Fruit fly (Drosophila melanogaster) whole organism, embryonic: Measurements from ENCODE around the gene CG12990.

Experiments used
- Abd-B ChIP-seq: fragments of 200-800 bp; sonication (Bioruptor generic); optimal IDR thresholded peaks from 2 replicates; lab custom pipeline; 2018; ENCODE audit warnings: missing biosample characterization, mild to moderate bottlenecking, missing genetic modification characterization, moderate library complexity
- Ada2b ChIP-seq: fragments of 200-800 bp; sonication (Bioruptor generic); IDR thresholded peaks from 2 replicates; pipeline ENCODE4 v1.3.6; 2022; ENCODE audit warnings: missing biosample characterization, missing genetic modification characterization
- BEAF-32 ChIP-seq: fragments of 200-800 bp; sonication (Bioruptor generic); optimal IDR thresholded peaks from 3 replicates; lab custom pipeline; 2017; ENCODE audit warnings: missing biosample characterization, missing genetic modification characterization, mild to moderate bottlenecking, moderate library complexity, missing genetic modification reagents
- Blimp-1 ChIP-seq: fragments of 200-800 bp; sonication (Bioruptor generic); optimal IDR thresholded peaks from 3 replicates; lab custom pipeline; 2018; ENCODE audit warnings: missing biosample characterization, missing genetic modification characterization, mild to moderate bottlenecking, moderate library complexity, missing genetic modification reagents
- CG12391 ChIP-seq: fragments of 200-800 bp; sonication (Bioruptor generic); optimal IDR thresholded peaks from 3 replicates; lab custom pipeline; 2018; ENCODE audit warnings: missing biosample characterization, mild to moderate bottlenecking, missing genetic modification characterization, moderate library complexity
- CG14014 ChIP-seq: fragments of 200-800 bp; sonication (Bioruptor generic); IDR thresholded peaks from 2 replicates; pipeline ENCODE4 v1.3.6; 2022; ENCODE audit warnings: missing biosample characterization, missing genetic modification characterization
- CG14050 ChIP-seq: fragments of 200-800 bp; sonication (Bioruptor generic); IDR thresholded peaks from 3 replicates; pipeline ENCODE4 v1.3.6; 2022; ENCODE audit warnings: missing biosample characterization, missing genetic modification characterization
- CG17328 ChIP-seq: fragments of 200-800 bp; sonication (Bioruptor generic); IDR thresholded peaks from 2 replicates; pipeline ENCODE4 v1.3.6; 2022; ENCODE audit warnings: missing biosample characterization, missing genetic modification characterization
- CG17361 ChIP-seq: fragments of 200-800 bp; sonication (Bioruptor generic); IDR thresholded peaks from 3 replicates; pipeline ENCODE4 v1.3.6; 2022; ENCODE audit warnings: missing biosample characterization, missing genetic modification characterization
- CG17385 ChIP-seq: fragments of 200-800 bp; sonication (Bioruptor generic); optimal IDR thresholded peaks from 3 replicates; lab custom pipeline; 2018; ENCODE audit warnings: missing biosample characterization, mild to moderate bottlenecking, missing genetic modification characterization
- CG1832 ChIP-seq: fragments of 200-800 bp; sonication (Bioruptor generic); optimal IDR thresholded peaks from 2 replicates; lab custom pipeline; 2017; ENCODE audit warnings: missing biosample characterization, mild to moderate bottlenecking, missing genetic modification characterization, inconsistent platforms
- CG18599 ChIP-seq: fragments of 200-800 bp; sonication (Bioruptor generic); optimal IDR thresholded peaks from 3 replicates; lab custom pipeline; 2017; ENCODE audit warnings: missing biosample characterization, missing genetic modification characterization, mild to moderate bottlenecking, moderate library complexity, missing genetic modification reagents
- CG2678 ChIP-seq: fragments of 200-800 bp; sonication (Bioruptor generic); optimal IDR thresholded peaks from 3 replicates; lab custom pipeline; 2019; ENCODE audit warnings: missing biosample characterization, mild to moderate bottlenecking, missing genetic modification characterization, moderate library complexity
- CG31365 ChIP-seq: fragments of 200-800 bp; sonication (Bioruptor generic); optimal IDR thresholded peaks from 2 replicates; lab custom pipeline; 2018; ENCODE audit warnings: missing biosample characterization, mild to moderate bottlenecking, missing genetic modification characterization
- CG33557 ChIP-seq: fragments of 200-800 bp; sonication (Bioruptor generic); optimal IDR thresholded peaks from 2 replicates; lab custom pipeline; 2019; ENCODE audit warnings: missing biosample characterization, mild to moderate bottlenecking, missing genetic modification characterization, moderate library complexity
- CG4404 ChIP-seq: fragments of 200-800 bp; sonication (Bioruptor generic); IDR thresholded peaks from 2 replicates; pipeline ENCODE4 v1.3.6; 2022; ENCODE audit warnings: missing biosample characterization, missing genetic modification characterization
- CG4854 ChIP-seq: fragments of 200-800 bp; sonication (Bioruptor generic); optimal IDR thresholded peaks from 2 replicates; lab custom pipeline; 2016; ENCODE audit warnings: missing biosample characterization, missing genetic modification characterization, inconsistent platforms
- CG6683 ChIP-seq: fragments of 200-800 bp; sonication (Bioruptor generic); optimal IDR thresholded peaks from 2 replicates; lab custom pipeline; 2017; ENCODE audit warnings: missing biosample characterization, mild to moderate bottlenecking, missing genetic modification characterization, missing genetic modification reagents
- CG6854 ChIP-seq: fragments of 200-800 bp; sonication (Bioruptor generic); optimal IDR thresholded peaks from 3 replicates; lab custom pipeline; 2017; ENCODE audit warnings: missing biosample characterization, mild to moderate bottlenecking, missing genetic modification characterization
- CG8359 ChIP-seq: fragments of 200-800 bp; sonication (Bioruptor generic); optimal IDR thresholded peaks from 2 replicates; lab custom pipeline; 2017; ENCODE audit warnings: missing biosample characterization, mild to moderate bottlenecking, missing genetic modification characterization, borderline replicate concordance
- D19B ChIP-seq: fragments of 200-800 bp; sonication (Bioruptor generic); optimal IDR thresholded peaks from 2 replicates; lab custom pipeline; 2017; ENCODE audit warnings: missing biosample characterization, mild to moderate bottlenecking, missing genetic modification characterization
- Dbx ChIP-seq: fragments of 200-800 bp; sonication (Bioruptor generic); IDR thresholded peaks from 3 replicates; pipeline ENCODE4 v1.3.6; 2022; ENCODE audit warnings: missing biosample characterization, missing genetic modification characterization
- Doc2 ChIP-seq: fragments of 200-800 bp; sonication (Bioruptor generic); IDR thresholded peaks from 2 replicates; pipeline ENCODE4 v1.3.6; 2022; ENCODE audit warnings: missing biosample characterization, missing genetic modification characterization
- Fer2 ChIP-seq: fragments of 200-800 bp; sonication (Bioruptor generic); optimal IDR thresholded peaks from 2 replicates; lab custom pipeline; 2018; ENCODE audit warnings: missing biosample characterization, mild to moderate bottlenecking, missing genetic modification characterization, moderate library complexity
- HmgZ ChIP-seq: fragments of 200-800 bp; sonication (Bioruptor generic); optimal IDR thresholded peaks from 2 replicates; lab custom pipeline; 2018; ENCODE audit warnings: missing biosample characterization, mild to moderate bottlenecking, missing genetic modification characterization
- Hmr ChIP-seq: fragments of 200-800 bp; sonication (Bioruptor generic); optimal IDR thresholded peaks from 3 replicates; lab custom pipeline; 2017; ENCODE audit warnings: mild to moderate bottlenecking, missing biosample characterization, missing genetic modification reagents, missing genetic modification characterization
- Lpt ChIP-seq: fragments of >200 bp; optimal IDR thresholded peaks from 2 replicates; lab custom pipeline; 2018; ENCODE audit warnings: missing biosample characterization, missing genetic modification characterization
- MBD-R2 ChIP-seq: fragments of 200-800 bp; sonication (Bioruptor generic); IDR thresholded peaks from 2 replicates; pipeline ENCODE4 v1.3.6; 2022; ENCODE audit warnings: missing biosample characterization, missing genetic modification characterization
- Meics ChIP-seq: fragments of 200-800 bp; sonication (Bioruptor generic); optimal IDR thresholded peaks from 2 replicates; lab custom pipeline; 2017; ENCODE audit warnings: missing biosample characterization, mild to moderate bottlenecking, missing genetic modification characterization
- Oli ChIP-seq: fragments of 200-800 bp; sonication (Bioruptor generic); optimal IDR thresholded peaks from 2 replicates; lab custom pipeline; 2018; ENCODE audit warnings: missing biosample characterization, mild to moderate bottlenecking, missing genetic modification characterization, moderate library complexity
- Rfx ChIP-seq: fragments of 200-800 bp; sonication (Bioruptor generic); IDR thresholded peaks from 2 replicates; pipeline ENCODE4 v1.3.6; 2022; ENCODE audit warnings: missing biosample characterization, missing genetic modification characterization
- Six4 ChIP-seq: fragments of 200-800 bp; sonication (Bioruptor generic); optimal IDR thresholded peaks from 2 replicates; lab custom pipeline; 2016; ENCODE audit warnings: missing biosample characterization, missing genetic modification characterization
- Xbp1 ChIP-seq: fragments of 200-800 bp; sonication (Bioruptor generic); optimal IDR thresholded peaks from 3 replicates; lab custom pipeline; 2016; ENCODE audit warnings: missing biosample characterization, mild to moderate bottlenecking, missing genetic modification characterization
- ase ChIP-seq: fragments of 200-800 bp; sonication (Bioruptor generic); IDR thresholded peaks from 3 replicates; pipeline ENCODE4 v1.3.6; 2022; ENCODE audit warnings: missing biosample characterization, missing genetic modification characterization
- ato ChIP-seq: fragments of 200-800 bp; sonication (Bioruptor generic); IDR thresholded peaks from 2 replicates; pipeline ENCODE4 v1.3.6; 2022; ENCODE audit warnings: missing biosample characterization, missing genetic modification characterization; ENCODE audit not compliant: partially characterized antibody
- chn ChIP-seq: fragments of 200-800 bp; sonication (Bioruptor generic); optimal IDR thresholded peaks from 2 replicates; lab custom pipeline; 2016; ENCODE audit warnings: missing biosample characterization, missing genetic modification characterization
- dmrt99B ChIP-seq: fragments of 200-800 bp; sonication (Bioruptor generic); optimal IDR thresholded peaks from 2 replicates; lab custom pipeline; 2018; ENCODE audit warnings: missing biosample characterization, mild to moderate bottlenecking, missing genetic modification characterization, moderate library complexity
- fd64A ChIP-seq: fragments of 200-800 bp; sonication (Bioruptor generic); optimal IDR thresholded peaks from 3 replicates; lab custom pipeline; 2018; ENCODE audit warnings: missing biosample characterization, mild to moderate bottlenecking, missing genetic modification characterization
- fd96Cb ChIP-seq: fragments of 200-800 bp; sonication (Bioruptor generic); optimal IDR thresholded peaks from 2 replicates; lab custom pipeline; 2018; ENCODE audit warnings: missing biosample characterization, mild to moderate bottlenecking, missing genetic modification characterization, moderate library complexity
- fu2 ChIP-seq: fragments of 200-800 bp; sonication (Bioruptor generic); optimal IDR thresholded peaks from 2 replicates; lab custom pipeline; 2016; ENCODE audit warnings: missing biosample characterization, missing genetic modification characterization
- gsb-n ChIP-seq: fragments of 200-800 bp; sonication (Bioruptor generic); optimal IDR thresholded peaks from 3 replicates; lab custom pipeline; 2018; ENCODE audit warnings: missing biosample characterization, mild to moderate bottlenecking, missing genetic modification characterization
- maf-S ChIP-seq: fragments of 200-800 bp; sonication (Bioruptor generic); optimal IDR thresholded peaks from 2 replicates; lab custom pipeline; 2016; ENCODE audit warnings: missing biosample characterization, missing genetic modification characterization
- odd ChIP-seq: fragments of 200-800 bp; sonication (Bioruptor generic); optimal IDR thresholded peaks from 2 replicates; lab custom pipeline; 2017; ENCODE audit warnings: missing biosample characterization, mild to moderate bottlenecking, missing genetic modification characterization
- pan ChIP-seq, 4 experiments: fragments of >200 bp in 3 of 4; fragments of 200-800 bp in 1 of 4; sonication (Bioruptor generic) in 1 of 4; optimal IDR thresholded peaks in 3 of 4; IDR thresholded peaks in 1 of 4; 2 replicates each; pipeline versions ENCODE4 v1.3.6 to Lab custom; 2017 to 2022; ENCODE audit warnings: missing biosample characterization in 2 of 4, missing genetic modification characterization in 2 of 4, mixed read lengths in 1 of 4
- phol ChIP-seq: fragments of 200-800 bp; sonication (Bioruptor generic); optimal IDR thresholded peaks from 3 replicates; lab custom pipeline; 2018; ENCODE audit warnings: missing biosample characterization, mild to moderate bottlenecking, missing genetic modification characterization, moderate library complexity
- pros ChIP-seq: fragments of 200-800 bp; sonication (Bioruptor generic); optimal IDR thresholded peaks from 3 replicates; lab custom pipeline; 2019; ENCODE audit warnings: missing biosample characterization, mild to moderate bottlenecking, missing genetic modification characterization, moderate library complexity
- rib ChIP-seq: fragments of 200-800 bp; sonication (Bioruptor generic); IDR thresholded peaks from 2 replicates; pipeline ENCODE4 v1.3.6; 2022; ENCODE audit warnings: missing biosample characterization, missing genetic modification characterization
- sisA ChIP-seq: fragments of 200-800 bp; sonication (Bioruptor generic); IDR thresholded peaks from 2 replicates; pipeline ENCODE4 v1.3.6; 2022; ENCODE audit warnings: missing biosample characterization, missing genetic modification characterization
- tin ChIP-seq: fragments of 200-800 bp; sonication (Bioruptor generic); optimal IDR thresholded peaks from 3 replicates; lab custom pipeline; 2016; ENCODE audit warnings: missing biosample characterization, missing genetic modification characterization

CG12990 gene

DNA sequence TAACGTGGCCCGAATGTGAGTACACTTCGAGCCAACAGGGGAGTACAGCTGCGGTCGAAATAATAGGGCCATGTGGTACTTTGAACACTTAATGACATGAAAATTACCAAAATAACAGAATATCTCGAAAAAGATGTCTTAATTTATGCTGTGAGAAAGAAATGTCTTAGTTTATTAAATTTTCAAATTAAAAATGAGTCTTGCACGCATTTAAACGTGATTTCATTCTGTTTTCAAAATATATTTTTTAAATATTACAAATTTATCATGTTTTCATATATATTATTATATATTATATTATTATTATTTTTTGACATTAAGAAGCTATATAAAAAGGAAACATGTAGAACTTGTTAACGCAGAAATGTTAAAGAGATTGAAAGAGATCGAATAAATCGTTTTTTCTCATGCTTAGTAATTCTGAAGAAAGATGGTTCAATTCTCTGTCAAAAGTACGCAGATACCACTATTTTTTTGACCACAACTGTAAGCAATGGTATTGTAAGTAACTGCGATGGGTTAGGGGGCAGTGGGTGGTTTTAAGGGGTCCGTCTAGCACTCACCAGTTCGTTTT lies 23.3 kb upstream of the CG12990 start (continued):
- TF ChIP-seq Blimp-1: no peak
- TF ChIP-seq sisA (GFP tag; lab: Robert Waterston, UW): peak; percentile 30; the same call in 1 of the 2 replicates
- 0 out of 3 replicates have a peak, but pooled peaks have one; percentile 33 for TF ChIP-seq ase
- TF ChIP-seq odd: peak; percentile 43
- TF ChIP-seq CG12391 (tag; lab: Kevin White, UChicago): peak; percentile 10
- no peak for TF ChIP-seq CG1832
- TF ChIP-seq MBD-R2 (GFP tag; lab: Robert Waterston, UW): no peak
- TF ChIP-seq Abd-B (GFP tag; lab: Kevin White, UChicago): no peak
- TF ChIP-seq Hmr (GFP tag; lab: Kevin White, UChicago): peak; percentile 5
- TF ChIP-seq phol (tag; lab: Kevin White, UChicago): peak; percentile 52
- TF ChIP-seq CG8359 (GFP tag; lab: Kevin White, UChicago): no peak
- peak; percentile 10 for TF ChIP-seq Six4 (GFP tag; lab: Kevin White, UChicago)
- TF ChIP-seq Rfx (GFP tag; lab: Robert Waterston, UW): no peak
- no peak for TF ChIP-seq BEAF-32
- no peak for TF ChIP-seq pan (optimal IDR thresholded peaks at IDR 0.05; lab: Kevin White, UChicago)
- TF ChIP-seq pan (GFP tag; optimal IDR thresholded peaks at IDR 0.05 in 1 of 2, IDR thresholded peaks at IDR 0.05 in 1 of 2): no peak
- peak; percentile 46 for TF ChIP-seq fd96Cb
- TF ChIP-seq Meics (GFP tag; lab: Kevin White, UChicago): peak; percentile 58
- TF ChIP-seq CG2678 (tag; lab: Kevin White, UChicago): peak; percentile 67
- no peak for TF ChIP-seq gsb-n (tag; lab: Kevin White, UChicago)
- no peak for TF ChIP-seq Lpt (GFP tag; lab: Kevin White, UChicago)
- TF ChIP-seq pros (GFP tag; lab: Kevin White, UChicago): no peak
- TF ChIP-seq CG31365: no peak
- TF ChIP-seq D19B (GFP tag; lab: Kevin White, UChicago): peak; percentile 6
- peak; percentile 39 for TF ChIP-seq Oli (tag; lab: Kevin White, UChicago)
- TF ChIP-seq Dbx (GFP tag; lab: Robert Waterston, UW): no peak
- TF ChIP-seq dmrt99B: peak; percentile 62
- no peak for TF ChIP-seq chn (GFP tag; lab: Kevin White, UChicago)
- TF ChIP-seq fd64A (GFP tag; lab: Kevin White, UChicago): no peak
- no peak for TF ChIP-seq ato (GFP tag; lab: Robert Waterston, UW)
- TF ChIP-seq fu2 (GFP tag; lab: Kevin White, UChicago): no peak
- TF ChIP-seq CG6683 (GFP tag; lab: Kevin White, UChicago): peak; percentile 6
- TF ChIP-seq CG17385: peak; percentile 28
- TF ChIP-seq HmgZ: no peak
- 0 out of 2 replicates have a peak, but pooled peaks have one; percentile 26 for TF ChIP-seq Ada2b (GFP tag; lab: Robert Waterston, UW)
- TF ChIP-seq CG17328 (GFP tag; lab: Robert Waterston, UW): 0 out of 2 replicates have a peak, but pooled peaks have one; percentile 20
- no peak for TF ChIP-seq CG33557 (GFP tag; lab: Kevin White, UChicago)
- TF ChIP-seq CG14050 (GFP tag; lab: Robert Waterston, UW): no peak
- TF ChIP-seq Fer2 (tag; lab: Kevin White, UChicago): no peak
- no peak for TF ChIP-seq CG14014 (GFP tag; lab: Robert Waterston, UW)
- TF ChIP-seq maf-S (GFP tag; lab: Kevin White, UChicago): no peak
- TF ChIP-seq CG4854 (GFP tag; lab: Kevin White, UChicago): no peak
- TF ChIP-seq CG18599 (GFP tag; lab: Kevin White, UChicago): peak; percentile 16
- peak; percentile 21 for TF ChIP-seq Xbp1 (GFP tag; lab: Kevin White, UChicago)
- TF ChIP-seq CG17361: peak; percentile 71
- no peak for TF ChIP-seq CG4404 (GFP tag; lab: Robert Waterston, UW)
- TF ChIP-seq tin (GFP tag; lab: Kevin White, UChicago): no peak
- TF ChIP-seq Doc2: no peak
- peak; percentile 31 for TF ChIP-seq CG6854 (GFP tag; lab: Kevin White, UChicago)
- TF ChIP-seq rib (GFP tag; lab: Robert Waterston, UW): no peak
